Worm (Caenorhabditis elegans) whole organism, L3 larva: ENCODE results near the gene sre-6.

ENCODE experiments used
- ama-1 ChIP-seq: fragments of 150-350 bp; optimal IDR thresholded peaks from 2 replicates; lab custom pipeline; 2018
- ceh-16 ChIP-seq: sonication (generic microtip); optimal IDR thresholded peaks from 2 replicates; lab custom pipeline; 2017; ENCODE audit warnings: missing biosample characterization, missing genetic modification characterization
- ceh-82 ChIP-seq: fragments of 150-350 bp; optimal IDR thresholded peaks from 2 replicates; lab custom pipeline; 2014; ENCODE audit warnings: missing biosample characterization, missing genetic modification characterization
- ceh-9 ChIP-seq: sonication (generic microtip); optimal IDR thresholded peaks from 2 replicates; lab custom pipeline; 2018; ENCODE audit warnings: missing biosample characterization, missing genetic modification characterization
- egl-27 ChIP-seq: sonication (generic microtip); optimal IDR thresholded peaks from 4 replicates; lab custom pipeline; 2017; ENCODE audit warnings: missing biosample characterization, missing genetic modification reagents, missing genetic modification characterization
- elt-1 ChIP-seq: fragments of 150-350 bp; optimal IDR thresholded peaks from 2 replicates; lab custom pipeline; 2014; ENCODE audit warnings: missing biosample characterization, missing genetic modification characterization
- elt-2 ChIP-seq: sonication (generic microtip); optimal IDR thresholded peaks from 2 replicates; lab custom pipeline; 2016; ENCODE audit warnings: missing genetic modification reagents, mild to moderate bottlenecking, missing genetic modification characterization, missing compliant biosample characterization
- fkh-10 ChIP-seq: sonication (generic microtip); optimal IDR thresholded peaks from 2 replicates; lab custom pipeline; 2017; ENCODE audit warnings: missing biosample characterization, missing genetic modification reagents, missing genetic modification characterization
- fos-1 ChIP-seq: fragments of 150-350 bp; optimal IDR thresholded peaks from 2 replicates; lab custom pipeline; 2014; ENCODE audit warnings: missing biosample characterization, missing genetic modification characterization
- hmg-11 ChIP-seq: sonication (generic microtip); optimal IDR thresholded peaks from 2 replicates; lab custom pipeline; 2016; ENCODE audit warnings: missing genetic modification characterization, missing compliant biosample characterization
- jun-1 ChIP-seq: fragments of 150-350 bp; optimal IDR thresholded peaks from 2 replicates; lab custom pipeline; 2014; ENCODE audit warnings: missing biosample characterization, missing genetic modification reagents, missing genetic modification characterization
- lin-39 ChIP-seq: fragments of 150-350 bp; optimal IDR thresholded peaks from 2 replicates; lab custom pipeline; 2018; ENCODE audit warnings: missing biosample characterization, missing genetic modification reagents, missing genetic modification characterization
- mdl-1 ChIP-seq: fragments of 150-350 bp; optimal IDR thresholded peaks from 2 replicates; lab custom pipeline; 2014; ENCODE audit warnings: missing biosample characterization, missing genetic modification characterization
- nfya-1 ChIP-seq: sonication (generic microtip); optimal IDR thresholded peaks from 2 replicates; lab custom pipeline; 2017; ENCODE audit warnings: missing genetic modification characterization, mild to moderate bottlenecking, missing compliant biosample characterization, antibody characterized with exemption, moderate library complexity; ENCODE audit not compliant: insufficient read depth
- nhr-23 ChIP-seq: fragments of 150-350 bp; optimal IDR thresholded peaks from 2 replicates; lab custom pipeline; 2014; ENCODE audit warnings: missing biosample characterization, missing genetic modification reagents, missing genetic modification characterization
- nhr-25 ChIP-seq: sonication (generic microtip); optimal IDR thresholded peaks from 2 replicates; lab custom pipeline; 2017; ENCODE audit warnings: missing biosample characterization, missing genetic modification characterization
- nhr-67 ChIP-seq: fragments of 150-350 bp; optimal IDR thresholded peaks from 2 replicates; lab custom pipeline; 2014; ENCODE audit warnings: missing biosample characterization, missing genetic modification characterization
- nhr-76 ChIP-seq: fragments of 150-350 bp; sonication (generic microtip); optimal IDR thresholded peaks from 5 replicates; lab custom pipeline; 2014; ENCODE audit warnings: missing biosample characterization, missing genetic modification characterization
- pha-4 ChIP-seq: fragments of 150-350 bp; optimal IDR thresholded peaks from 2 replicates; lab custom pipeline; 2014; ENCODE audit warnings: missing biosample characterization, missing genetic modification reagents, missing genetic modification characterization
- pqm-1 ChIP-seq: fragments of 150-350 bp; optimal IDR thresholded peaks from 2 replicates; lab custom pipeline; 2017; ENCODE audit warnings: missing biosample characterization, missing genetic modification characterization, inconsistent platforms
- skn-1 ChIP-seq: fragments of 150-350 bp; optimal IDR thresholded peaks from 2 replicates; lab custom pipeline; 2014; ENCODE audit warnings: missing biosample characterization, missing genetic modification characterization
- snpc-4 ChIP-seq: fragments of 150-350 bp; optimal IDR thresholded peaks from 2 replicates; lab custom pipeline; 2014; ENCODE audit warnings: missing biosample characterization, missing genetic modification characterization
- unc-39 ChIP-seq: sonication (generic microtip); optimal IDR thresholded peaks from 4 replicates; lab custom pipeline; 2017; ENCODE audit warnings: missing biosample characterization, missing genetic modification characterization
- ztf-11 ChIP-seq: fragments of 150-350 bp; optimal IDR thresholded peaks from 2 replicates; lab custom pipeline; 2014; ENCODE audit warnings: missing biosample characterization, missing genetic modification characterization
- ztf-4 ChIP-seq: fragments of 150-350 bp; optimal IDR thresholded peaks from 2 replicates; lab custom pipeline; 2014; ENCODE audit warnings: missing biosample characterization, missing genetic modification characterization

sre-6 gene

DNA sequence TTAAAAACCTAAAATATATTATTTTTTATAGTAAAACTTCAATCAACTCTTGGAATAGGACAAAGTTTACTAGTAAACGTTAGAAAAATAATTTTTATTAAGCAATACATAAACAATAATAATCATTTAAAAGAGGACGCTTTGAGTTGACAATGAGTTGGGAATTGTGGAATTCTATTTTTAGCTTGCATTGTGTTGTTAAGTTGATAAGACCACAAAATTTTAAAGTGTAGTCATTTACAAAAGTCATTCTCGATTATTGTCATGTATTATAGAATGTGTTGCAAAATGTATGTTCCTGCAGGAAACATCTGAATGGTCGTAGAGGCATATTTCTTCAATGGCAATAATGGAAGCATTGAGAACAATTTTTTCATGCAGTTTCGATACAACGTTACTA is 51.6 kb downstream of the sre-6 start:
- TF ChIP-seq ceh-82 (tag; lab: Kevin White, UChicago) (no peak), ceh-16 (tag; lab: Kevin White, UChicago) (no peak), fos-1 (tag; lab: Kevin White, UChicago) (no peak), unc-39 (tag; lab: Kevin White, UChicago) (no peak), pha-4 (peak; percentile 12), elt-1 (no peak), ama-1 (no peak), elt-2 (peak; percentile 61), egl-27 (tag; lab: Kevin White, UChicago) (no peak), lin-39 (tag; lab: Kevin White, UChicago) (no peak), pqm-1 (tag; lab: Kevin White, UChicago) (peak; percentile 73), hmg-11 (tag; lab: Kevin White, UChicago) (no peak), mdl-1 (tag; lab: Kevin White, UChicago) (no peak), nhr-67 (tag; lab: Kevin White, UChicago) (no peak), ztf-4 (tag; lab: Kevin White, UChicago) (no peak), nhr-25 (tag; lab: Kevin White, UChicago) (no peak), jun-1 (tag; lab: Kevin White, UChicago) (no peak), skn-1 (tag; lab: Kevin White, UChicago) (no peak), nfya-1 (tag; lab: Kevin White, UChicago) (no peak), fkh-10 (GFP tag; lab: Kevin White, UChicago) (no peak), snpc-4 (tag; lab: Kevin White, UChicago) (no peak), ztf-11 (tag; lab: Kevin White, UChicago) (no peak), nhr-76 (tag; lab: Kevin White, UChicago) (no peak), nhr-23 (no peak), ceh-9 (no peak)
